Worm (Caenorhabditis elegans) whole organism, L1 larva: ENCODE data around the gene lap-2.

Experiments
- C16A3.4 ChIP-seq: fragments of 150-350 bp; optimal IDR thresholded peaks from 2 replicates; lab custom pipeline; 2014; ENCODE audit warnings: missing biosample characterization, missing genetic modification characterization
- C34B4.2 ChIP-seq: sonication (generic microtip); optimal IDR thresholded peaks from 2 replicates; lab custom pipeline; 2017; ENCODE audit warnings: mild to moderate bottlenecking, missing genetic modification characterization, missing compliant biosample characterization
- F16B12.6 ChIP-seq: fragments of 150-350 bp; optimal IDR thresholded peaks from 2 replicates; lab custom pipeline; 2014; ENCODE audit warnings: missing biosample characterization, missing genetic modification characterization
- Y116A8C.19 ChIP-seq: sonication (generic microtip); optimal IDR thresholded peaks from 2 replicates; lab custom pipeline; 2016; ENCODE audit warnings: missing compliant biosample characterization, missing genetic modification characterization, borderline replicate concordance
- aha-1 ChIP-seq: fragments of 150-350 bp; optimal IDR thresholded peaks from 2 replicates; lab custom pipeline; 2014; ENCODE audit warnings: missing biosample characterization, missing genetic modification characterization
- alr-1 ChIP-seq: fragments of 200-800 bp; sonication (Bioruptor generic); optimal IDR thresholded peaks from 2 replicates; lab custom pipeline; 2018; ENCODE audit warnings: borderline replicate concordance, mild to moderate bottlenecking, missing genetic modification characterization, missing compliant biosample characterization
- aly-2 ChIP-seq: fragments of 150-350 bp; optimal IDR thresholded peaks from 2 replicates; lab custom pipeline; 2014; ENCODE audit warnings: missing biosample characterization, missing genetic modification characterization
- blmp-1 ChIP-seq: fragments of 150-350 bp; optimal IDR thresholded peaks from 2 replicates; lab custom pipeline; 2014; ENCODE audit warnings: missing biosample characterization, missing genetic modification characterization
- ceh-63 ChIP-seq: fragments of 200-800 bp; sonication (Bioruptor generic); optimal IDR thresholded peaks from 2 replicates; lab custom pipeline; 2018; ENCODE audit warnings: mild to moderate bottlenecking, missing genetic modification characterization, missing compliant biosample characterization
- ceh-8 ChIP-seq: fragments of 200-800 bp; sonication (Bioruptor generic); optimal IDR thresholded peaks from 2 replicates; lab custom pipeline; 2018; ENCODE audit warnings: mild to moderate bottlenecking, missing genetic modification characterization, moderate library complexity, missing compliant biosample characterization
- ceh-88 ChIP-seq: fragments of 200-800 bp; sonication (Bioruptor generic); IDR thresholded peaks from 2 replicates; pipeline ENCODE4 v1.3.6; 2022; ENCODE audit warnings: missing genetic modification characterization, missing compliant biosample characterization
- dpl-1 ChIP-seq, 3 experiments: fragments of 150-350 bp in 2 of 3; sonication (generic microtip) in 1 of 3; optimal IDR thresholded peaks; 2 replicates each; lab custom pipeline; 2014 to 2017; ENCODE audit warnings: missing biosample characterization in 3 of 3, missing genetic modification characterization in 3 of 3, missing genetic modification reagents in 3 of 3
- dsc-1 ChIP-seq: sonication (generic microtip); optimal IDR thresholded peaks from 2 replicates; lab custom pipeline; 2016; ENCODE audit warnings: mild to moderate bottlenecking, missing genetic modification characterization, missing compliant biosample characterization
- efl-1 ChIP-seq, 4 experiments: fragments of 150-350 bp; optimal IDR thresholded peaks in 3 of 4; peaks in 1 of 4; 1 replicate in 1 of 4; 2 replicates in 3 of 4; lab custom pipeline; 2014; ENCODE audit warnings: missing biosample characterization in 2 of 4, missing genetic modification characterization in 2 of 4, missing genetic modification reagents in 2 of 4
- efl-3 ChIP-seq: fragments of 200-800 bp; sonication (Bioruptor generic); optimal IDR thresholded peaks from 2 replicates; lab custom pipeline; 2018; ENCODE audit warnings: mild to moderate bottlenecking, missing genetic modification characterization, missing compliant biosample characterization
- ets-5 ChIP-seq: fragments of 200-800 bp; sonication (Bioruptor generic); IDR thresholded peaks from 2 replicates; pipeline ENCODE4 v1.3.6; 2022; ENCODE audit warnings: missing genetic modification characterization, missing compliant biosample characterization
- fkh-4 ChIP-seq: sonication (generic microtip); optimal IDR thresholded peaks from 2 replicates; lab custom pipeline; 2016; ENCODE audit warnings: missing compliant biosample characterization, missing genetic modification characterization, borderline replicate concordance
- fkh-8 ChIP-seq: sonication (generic microtip); optimal IDR thresholded peaks from 2 replicates; lab custom pipeline; 2016; ENCODE audit warnings: mild to moderate bottlenecking, missing genetic modification characterization, missing compliant biosample characterization
- hlh-17 ChIP-seq: fragments of 200-800 bp; sonication (Bioruptor generic); optimal IDR thresholded peaks from 2 replicates; lab custom pipeline; 2018; ENCODE audit warnings: missing genetic modification characterization, mild to moderate bottlenecking, missing compliant biosample characterization, moderate library complexity, borderline replicate concordance
- hlh-4 ChIP-seq: sonication (generic microtip); optimal IDR thresholded peaks from 2 replicates; lab custom pipeline; 2016; ENCODE audit warnings: mild to moderate bottlenecking, missing genetic modification characterization, missing compliant biosample characterization
- isw-1 ChIP-seq: fragments of 200-800 bp; sonication (Bioruptor generic); IDR thresholded peaks from 2 replicates; pipeline ENCODE4 v1.3.6; 2022; ENCODE audit warnings: missing genetic modification characterization, missing compliant biosample characterization
- lin-13 ChIP-seq: fragments of 150-350 bp; optimal IDR thresholded peaks from 2 replicates; lab custom pipeline; 2014; ENCODE audit warnings: missing biosample characterization, missing genetic modification reagents, missing genetic modification characterization
- lin-15B ChIP-seq: fragments of 150-350 bp; sonication (generic microtip); optimal IDR thresholded peaks from 3 replicates; lab custom pipeline; 2014; ENCODE audit warnings: missing biosample characterization, missing genetic modification characterization
- lin-35 ChIP-seq, 2 experiments: fragments of 150-350 bp; optimal IDR thresholded peaks; 2 replicates each; lab custom pipeline; 2014; ENCODE audit warnings: missing biosample characterization in 2 of 2, missing genetic modification characterization in 2 of 2, missing genetic modification reagents in 2 of 2
- lin-39 ChIP-seq: fragments of 150-350 bp; optimal IDR thresholded peaks from 2 replicates; lab custom pipeline; 2014; ENCODE audit warnings: missing biosample characterization, missing genetic modification reagents, missing genetic modification characterization
- lsy-2 ChIP-seq, 2 experiments: fragments of 150-350 bp; optimal IDR thresholded peaks; 2 replicates each; lab custom pipeline; 2014; ENCODE audit warnings: missing biosample characterization in 2 of 2, missing genetic modification characterization in 2 of 2
- mab-9 ChIP-seq: fragments of 200-800 bp; sonication (Bioruptor generic); IDR thresholded peaks from 2 replicates; pipeline ENCODE4 v1.3.6; 2022; ENCODE audit warnings: missing genetic modification reagents, missing genetic modification characterization, missing compliant biosample characterization
- mdl-1 ChIP-seq, 2 experiments: fragments of 150-350 bp; optimal IDR thresholded peaks; 2 replicates each; lab custom pipeline; 2014 to 2017; ENCODE audit warnings: missing biosample characterization in 2 of 2, missing genetic modification characterization in 2 of 2, inconsistent platforms in 1 of 2
- nhr-20 ChIP-seq: sonication (generic microtip); optimal IDR thresholded peaks from 2 replicates; lab custom pipeline; 2016; ENCODE audit warnings: mild to moderate bottlenecking, missing genetic modification characterization, missing compliant biosample characterization
- nhr-237 ChIP-seq: fragments of 150-350 bp; optimal IDR thresholded peaks from 2 replicates; lab custom pipeline; 2014; ENCODE audit warnings: missing biosample characterization, missing genetic modification characterization
- nhr-28 ChIP-seq: fragments of 150-350 bp; optimal IDR thresholded peaks from 2 replicates; lab custom pipeline; 2014; ENCODE audit warnings: missing biosample characterization, missing genetic modification characterization
- nhr-76 ChIP-seq: sonication (generic microtip); optimal IDR thresholded peaks from 2 replicates; lab custom pipeline; 2017; ENCODE audit warnings: missing biosample characterization, missing genetic modification characterization
- nhr-84 ChIP-seq: sonication (generic microtip); optimal IDR thresholded peaks from 2 replicates; lab custom pipeline; 2017; ENCODE audit warnings: missing biosample characterization, missing genetic modification characterization
- nhr-90 ChIP-seq: sonication (generic microtip); optimal IDR thresholded peaks from 2 replicates; lab custom pipeline; 2016; ENCODE audit warnings: mild to moderate bottlenecking, missing genetic modification characterization, missing compliant biosample characterization; ENCODE audit not compliant: poor library complexity
- pag-3 ChIP-seq: sonication (generic microtip); optimal IDR thresholded peaks from 2 replicates; lab custom pipeline; 2017; ENCODE audit warnings: missing genetic modification characterization, mild to moderate bottlenecking, missing compliant biosample characterization, antibody characterized with exemption, borderline replicate concordance; ENCODE audit not compliant: insufficient read depth
- pax-3 ChIP-seq: fragments of 200-800 bp; sonication (Bioruptor generic); optimal IDR thresholded peaks from 2 replicates; lab custom pipeline; 2018; ENCODE audit warnings: mild to moderate bottlenecking, missing genetic modification characterization, moderate library complexity, missing compliant biosample characterization
- pqm-1 ChIP-seq: sonication (generic microtip); optimal IDR thresholded peaks from 3 replicates; lab custom pipeline; 2017; ENCODE audit warnings: missing biosample characterization, missing genetic modification characterization
- rnt-1 ChIP-seq: sonication (generic microtip); optimal IDR thresholded peaks from 2 replicates; lab custom pipeline; 2016; ENCODE audit warnings: mild to moderate bottlenecking, missing genetic modification characterization, moderate library complexity, missing compliant biosample characterization
- skn-1 ChIP-seq: fragments of 150-350 bp; optimal IDR thresholded peaks from 2 replicates; lab custom pipeline; 2014; ENCODE audit warnings: missing biosample characterization, missing genetic modification characterization
- snpc-4 ChIP-seq: fragments of 150-350 bp; optimal IDR thresholded peaks from 2 replicates; lab custom pipeline; 2014; ENCODE audit warnings: missing biosample characterization, missing genetic modification characterization
- snu-23 ChIP-seq: sonication (generic microtip); optimal IDR thresholded peaks from 2 replicates; lab custom pipeline; 2016; ENCODE audit warnings: missing genetic modification characterization, missing compliant biosample characterization
- sox-4 ChIP-seq: sonication (generic microtip); optimal IDR thresholded peaks from 2 replicates; lab custom pipeline; 2016; ENCODE audit warnings: missing genetic modification characterization, missing compliant biosample characterization
- sptf-1 ChIP-seq: fragments of 150-350 bp; optimal IDR thresholded peaks from 2 replicates; lab custom pipeline; 2014; ENCODE audit warnings: missing biosample characterization, missing genetic modification characterization
- sup-37 ChIP-seq: fragments of 200-800 bp; sonication (Bioruptor generic); optimal IDR thresholded peaks from 2 replicates; lab custom pipeline; 2018; ENCODE audit warnings: mild to moderate bottlenecking, missing genetic modification characterization, missing compliant biosample characterization
- swsn-7 ChIP-seq: sonication (generic microtip); optimal IDR thresholded peaks from 2 replicates; lab custom pipeline; 2016; ENCODE audit warnings: missing genetic modification characterization, missing compliant biosample characterization
- tbx-2 ChIP-seq: sonication (generic microtip); optimal IDR thresholded peaks from 2 replicates; lab custom pipeline; 2016; ENCODE audit warnings: missing genetic modification characterization, missing compliant biosample characterization
- tlp-1 ChIP-seq: fragments of 150-350 bp; optimal IDR thresholded peaks from 2 replicates; lab custom pipeline; 2014; ENCODE audit warnings: missing biosample characterization, missing genetic modification characterization
- unc-130 ChIP-seq: fragments of 150-350 bp; optimal IDR thresholded peaks from 2 replicates; lab custom pipeline; 2017; ENCODE audit warnings: missing biosample characterization, missing genetic modification characterization, inconsistent platforms
- unc-62 ChIP-seq: fragments of 150-350 bp; optimal IDR thresholded peaks from 2 replicates; lab custom pipeline; 2014; ENCODE audit warnings: missing biosample characterization, missing genetic modification reagents, missing genetic modification characterization
- unc-98 ChIP-seq: fragments of 200-800 bp; sonication (Bioruptor generic); IDR thresholded peaks from 2 replicates; pipeline ENCODE4 v1.3.6; 2022; ENCODE audit warnings: missing genetic modification characterization, missing compliant biosample characterization
- xbp-1 ChIP-seq: sonication (generic microtip); optimal IDR thresholded peaks from 2 replicates; lab custom pipeline; 2016; ENCODE audit warnings: missing genetic modification characterization, missing compliant biosample characterization
- zip-4 ChIP-seq: fragments of 200-800 bp; sonication (Bioruptor generic); optimal IDR thresholded peaks from 2 replicates; lab custom pipeline; 2018; ENCODE audit warnings: mild to moderate bottlenecking, missing genetic modification characterization, moderate library complexity, missing compliant biosample characterization
- ztf-4 ChIP-seq: fragments of 150-350 bp; optimal IDR thresholded peaks from 2 replicates; lab custom pipeline; 2014; ENCODE audit warnings: missing biosample characterization, missing genetic modification characterization

Gene lap-2

DNA sequence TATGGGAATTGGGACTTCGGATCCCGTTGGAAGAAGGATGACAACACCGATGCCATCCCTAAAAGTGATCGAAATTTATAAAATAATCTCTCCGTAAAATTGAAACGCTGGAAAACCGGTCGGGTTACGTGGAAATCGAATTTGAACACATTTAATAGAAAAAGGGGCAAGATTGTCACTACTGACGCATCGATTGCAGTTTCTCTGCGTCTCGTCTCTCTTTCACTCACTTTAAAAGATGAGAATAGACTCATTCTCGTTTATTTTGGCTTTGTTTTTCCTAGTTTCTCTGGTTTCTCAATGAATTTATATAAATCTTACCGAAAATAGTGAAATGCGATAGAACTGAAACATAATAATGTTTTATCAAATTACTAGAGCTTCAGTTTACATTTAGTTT, 1.8 kb upstream of the lap-2 start, which contains the start of gene scyl-1 (continued):
- TF ChIP-seq ceh-8 (GFP tag; lab: Kevin White, UChicago) (no peak), aly-2 (tag; lab: Kevin White, UChicago) (peak; percentile 67), lin-15B (tag; lab: Kevin White, UChicago) (no peak), xbp-1 (tag; lab: Kevin White, UChicago) (peak; percentile 78), nhr-237 (tag; lab: Kevin White, UChicago) (peak; percentile 27), swsn-7 (tag; lab: Kevin White, UChicago) (peak; percentile 86), unc-62 (GFP tag; lab: Kevin White, UChicago) (no peak), C34B4.2 (no peak), efl-3 (GFP tag; lab: Kevin White, UChicago) (no peak), sup-37 (GFP tag; lab: Kevin White, UChicago) (no peak), fkh-4 (tag; lab: Kevin White, UChicago) (no peak), dpl-1 (GFP tag; optimal IDR thresholded peaks at IDR 0.05; lab: Kevin White, UChicago) (peak; percentile 58 to 91 (median 77)), pag-3 (no peak), nhr-76 (tag; lab: Kevin White, UChicago) (no peak), isw-1 (peak; percentile 30; the same call in 1 of the 2 replicates), ceh-63 (GFP tag; lab: Kevin White, UChicago) (no peak), mdl-1 (tag; optimal IDR thresholded peaks at IDR 0.05; lab: Kevin White, UChicago) (peak in 1 of 2 experiments; percentile 55), ets-5 (GFP tag; lab: Robert Waterston, UW) (no peak), unc-130 (tag; lab: Kevin White, UChicago) (peak; percentile 67), Y116A8C.19 (no peak), rnt-1 (peak; percentile 89), lin-13 (GFP tag; lab: Kevin White, UChicago) (peak; percentile 71), F16B12.6 (peak; percentile 27), lin-39 (tag; lab: Kevin White, UChicago) (peak; percentile 69), sox-4 (tag; lab: Kevin White, UChicago) (no peak), pax-3 (peak; percentile 63), alr-1 (tag; lab: Kevin White, UChicago) (no peak), zip-4 (GFP tag; lab: Kevin White, UChicago) (peak; percentile 3), unc-98 (GFP tag; lab: Robert Waterston, UW) (no peak), blmp-1 (tag; lab: Kevin White, UChicago) (peak; percentile 76), lsy-2 (tag; optimal IDR thresholded peaks at IDR 0.05; lab: Kevin White, UChicago) (peak; percentile 85 to 90), hlh-17 (GFP tag; lab: Kevin White, UChicago) (no peak), ztf-4 (tag; lab: Kevin White, UChicago) (peak; percentile 52), tbx-2 (tag; lab: Kevin White, UChicago) (peak; percentile 87), C16A3.4 (peak; percentile 88), nhr-84 (tag; lab: Kevin White, UChicago) (no peak), skn-1 (peak; percentile 71), nhr-20 (tag; lab: Kevin White, UChicago) (peak; percentile 89), dsc-1 (tag; lab: Kevin White, UChicago) (peak; percentile 66), fkh-8 (tag; lab: Kevin White, UChicago) (peak; percentile 67), snpc-4 (tag; lab: Kevin White, UChicago) (peak; percentile 39), pqm-1 (no peak), aha-1 (tag; lab: Kevin White, UChicago) (no peak), snu-23 (GFP tag; lab: Kevin White, UChicago) (peak; percentile 90), lin-35 (GFP tag; optimal IDR thresholded peaks at IDR 0.05; lab: Kevin White, UChicago) (peak; percentile 74 to 88), hlh-4 (tag; lab: Kevin White, UChicago) (no peak), efl-1 (optimal IDR thresholded peaks at IDR 0.05; lab: Kevin White, UChicago) (peak; percentile 84), efl-1 (GFP tag; optimal IDR thresholded peaks at IDR 0.05 in 1 of 2; lab: Kevin White, UChicago) (peak; percentile 76 to 97), ceh-88 (GFP tag; lab: Robert Waterston, UW) (no peak), tlp-1 (tag; lab: Kevin White, UChicago) (no peak), nhr-28 (tag; lab: Kevin White, UChicago) (no peak), nhr-90 (tag; lab: Kevin White, UChicago) (peak; percentile 84), sptf-1 (tag; lab: Kevin White, UChicago) (no peak), mab-9 (GFP tag; lab: Robert Waterston, UW) (no peak)
